Fruit fly (Drosophila melanogaster): Measurements from ENCODE around the gene Tmtc2.

dm6 chr2L:887788-888187 lies 34.8 kb upstream of the Tmtc2 start:
- no peak for TF ChIP-seq tj (GFP tag; optimal IDR thresholded peaks at IDR 0.05)
- no peak for TF ChIP-seq pad (GFP tag; optimal IDR thresholded peaks at IDR 0.05)
- TF ChIP-seq CG14711 (tag; optimal IDR thresholded peaks at IDR 0.05) = no peak
- TF ChIP-seq kay (GFP tag; ENCODE audit: borderline replicate concordance) = no peak
- TF ChIP-seq ovo (GFP tag; optimal IDR thresholded peaks at IDR 0.05) = no peak
- no peak for TF ChIP-seq bab1 (GFP tag; optimal IDR thresholded peaks at IDR 0.05)
- no peak for TF ChIP-seq Clk (GFP tag; optimal IDR thresholded peaks at IDR 0.05)
- TF ChIP-seq CG7101 (tag; optimal IDR thresholded peaks at IDR 0.05) = no peak
- TF ChIP-seq cnc (optimal IDR thresholded peaks at IDR 0.05) = no peak
- TF ChIP-seq Hr96 (GFP tag; optimal IDR thresholded peaks at IDR 0.05) = no peak
- no peak for TF ChIP-seq Crg-1 (GFP tag; optimal IDR thresholded peaks at IDR 0.05)

Measured in whole organism, adult.